Worm (Caenorhabditis elegans) whole organism, L4 larva: ENCODE results near the gene C13B4.1.

Experiments used
- F49E8.2 ChIP-seq: sonication (generic microtip); optimal IDR thresholded peaks from 2 replicates; lab custom pipeline; 2016; ENCODE audit warnings: missing compliant biosample characterization, mild to moderate bottlenecking, missing genetic modification characterization, borderline replicate concordance
- T26A8.4 ChIP-seq: fragments of 200-800 bp; sonication (Bioruptor generic); IDR thresholded peaks from 2 replicates; pipeline ENCODE4 v1.3.6; 2022; ENCODE audit warnings: missing genetic modification characterization, missing compliant biosample characterization
- ama-1 ChIP-seq: fragments of 150-350 bp; optimal IDR thresholded peaks from 2 replicates; lab custom pipeline; 2014; ENCODE audit warnings: inconsistent platforms, mixed read lengths
- arid-1 ChIP-seq: fragments of 200-800 bp; sonication (Bioruptor generic); conservative IDR thresholded peaks from 2 replicates; pipeline ENCODE4 v1.3.6; 2022; ENCODE audit warnings: missing genetic modification reagents, missing genetic modification characterization, missing compliant biosample characterization
- attf-4 ChIP-seq: sonication (generic microtip); optimal IDR thresholded peaks from 3 replicates; lab custom pipeline; 2017; ENCODE audit warnings: missing biosample characterization, missing genetic modification characterization
- hlh-30 ChIP-seq: sonication (generic microtip); optimal IDR thresholded peaks from 2 replicates; lab custom pipeline; 2017; ENCODE audit warnings: antibody characterized with exemption, mild to moderate bottlenecking, missing genetic modification characterization, missing compliant biosample characterization; ENCODE audit not compliant: insufficient read depth
- nhr-10 ChIP-seq: fragments of 150-350 bp; optimal IDR thresholded peaks from 2 replicates; lab custom pipeline; 2014; ENCODE audit warnings: missing biosample characterization, missing genetic modification characterization
- nhr-11 ChIP-seq: fragments of 150-350 bp; optimal IDR thresholded peaks from 2 replicates; lab custom pipeline; 2014; ENCODE audit warnings: missing biosample characterization, missing genetic modification characterization
- nhr-237 ChIP-seq: sonication (generic microtip); optimal IDR thresholded peaks from 2 replicates; lab custom pipeline; 2017; ENCODE audit warnings: missing biosample characterization, missing genetic modification characterization
- nhr-28 ChIP-seq: fragments of 150-350 bp; optimal IDR thresholded peaks from 2 replicates; lab custom pipeline; 2014; ENCODE audit warnings: missing biosample characterization, missing genetic modification characterization
- snpc-4 ChIP-seq: fragments of 150-350 bp; optimal IDR thresholded peaks from 2 replicates; lab custom pipeline; 2014; ENCODE audit warnings: missing biosample characterization, missing genetic modification characterization
- unc-62 ChIP-seq, 3 experiments: fragments of 150-350 bp in 1 of 3; sonication (generic microtip); optimal IDR thresholded peaks in 2 of 3; peaks in 1 of 3; 1 replicate in 1 of 3; 2 replicates in 2 of 3; lab custom pipeline; 2014 to 2017; ENCODE audit warnings: missing biosample characterization in 3 of 3, missing genetic modification characterization in 3 of 3, missing genetic modification reagents in 3 of 3, missing genotype in 1 of 3

ce11 chrII:14511189-14511588 is 31.8 kb upstream of the C13B4.1 start, which contains the start of gene K10H10.13:
- TF ChIP-seq nhr-237 (tag; lab: Kevin White, UChicago) (no peak), ama-1 (lab: Kevin White, UChicago) (no peak), nhr-11 (no peak), snpc-4 (tag; lab: Kevin White, UChicago) (no peak), nhr-10 (tag; lab: Kevin White, UChicago) (no peak), hlh-30 (tag; lab: Kevin White, UChicago) (no peak), attf-4 (tag; lab: Kevin White, UChicago) (no peak), unc-62 (GFP tag; optimal IDR thresholded peaks at IDR 0.05 in 1 of 2; lab: Kevin White, UChicago) (no peak), unc-62 (tag; optimal IDR thresholded peaks at IDR 0.05; lab: Kevin White, UChicago) (no peak), arid-1 (GFP tag; lab: Robert Waterston, UW) (no peak), F49E8.2 (tag; lab: Kevin White, UChicago) (no peak), T26A8.4 (GFP tag; lab: Robert Waterston, UW) (no peak), nhr-28 (no peak)
